Fruit fly (Drosophila melanogaster) whole organism, pupa: Measurements from ENCODE around the gene CG32240.
A peak's percentile ranks its signal among the peaks of the same experiment; 100 is the strongest.

Experiments
- CG10348 ChIP-seq: fragments of 200-800 bp; sonication (Bioruptor generic); IDR thresholded peaks from 2 replicates; pipeline ENCODE4 v1.3.6; 2022; ENCODE audit warnings: missing biosample characterization, missing genetic modification characterization
- CG12605 ChIP-seq: fragments of 200-800 bp; sonication (Bioruptor generic); IDR thresholded peaks from 2 replicates; pipeline ENCODE4 v1.3.6; 2022; ENCODE audit warnings: missing biosample characterization, missing genetic modification characterization
- CG13204 ChIP-seq: fragments of 200-800 bp; sonication (Bioruptor generic); optimal IDR thresholded peaks from 2 replicates; lab custom pipeline; 2018; ENCODE audit warnings: missing biosample characterization, mild to moderate bottlenecking, missing genetic modification characterization, moderate library complexity
- CG14655 ChIP-seq: fragments of 200-800 bp; sonication (Bioruptor generic); optimal IDR thresholded peaks from 3 replicates; lab custom pipeline; 2017; ENCODE audit warnings: mild to moderate bottlenecking, missing biosample characterization, missing genetic modification reagents, missing genetic modification characterization
- CG15710 ChIP-seq: fragments of 200-800 bp; sonication (Bioruptor generic); optimal IDR thresholded peaks from 2 replicates; lab custom pipeline; 2018; ENCODE audit warnings: missing biosample characterization, mild to moderate bottlenecking, missing genetic modification characterization, moderate library complexity
- CG17806 ChIP-seq: fragments of 200-800 bp; sonication (Bioruptor generic); optimal IDR thresholded peaks from 2 replicates; lab custom pipeline; 2018; ENCODE audit warnings: missing biosample characterization, mild to moderate bottlenecking, missing genetic modification characterization, moderate library complexity
- CG32121 ChIP-seq: fragments of 200-800 bp; sonication (Bioruptor generic); IDR thresholded peaks from 2 replicates; pipeline ENCODE4 v1.3.6; 2022; ENCODE audit warnings: missing biosample characterization, missing genetic modification characterization
- CG34367 ChIP-seq: fragments of 200-800 bp; sonication (Bioruptor generic); optimal IDR thresholded peaks from 2 replicates; lab custom pipeline; 2018; ENCODE audit warnings: missing biosample characterization, mild to moderate bottlenecking, missing genetic modification characterization
- CG4496 ChIP-seq: fragments of 200-800 bp; sonication (Bioruptor generic); IDR thresholded peaks from 3 replicates; pipeline ENCODE4 v1.3.6; 2022; ENCODE audit warnings: missing biosample characterization, missing genetic modification characterization
- CG8159 ChIP-seq: fragments of 200-800 bp; sonication (Bioruptor generic); optimal IDR thresholded peaks from 3 replicates; lab custom pipeline; 2018; ENCODE audit warnings: missing biosample characterization, mild to moderate bottlenecking, missing genetic modification characterization, moderate library complexity
- CG8301 ChIP-seq: fragments of 200-800 bp; sonication (Bioruptor generic); optimal IDR thresholded peaks from 2 replicates; lab custom pipeline; 2018; ENCODE audit warnings: missing biosample characterization, mild to moderate bottlenecking, missing genetic modification characterization
- CG9948 ChIP-seq: fragments of 200-800 bp; sonication (Bioruptor generic); optimal IDR thresholded peaks from 2 replicates; lab custom pipeline; 2018; ENCODE audit warnings: missing biosample characterization, mild to moderate bottlenecking, missing genetic modification characterization, moderate library complexity
- D1 ChIP-seq: fragments of 200-800 bp; sonication (Bioruptor generic); optimal IDR thresholded peaks from 2 replicates; lab custom pipeline; 2018; ENCODE audit warnings: missing biosample characterization, mild to moderate bottlenecking, missing genetic modification characterization, moderate library complexity
- EcR ChIP-seq: fragments of 200-800 bp; sonication (Bioruptor generic); optimal IDR thresholded peaks from 3 replicates; lab custom pipeline; 2019; ENCODE audit warnings: missing biosample characterization, missing genetic modification characterization, mild to moderate bottlenecking, moderate library complexity, missing genetic modification reagents
- Ets98B ChIP-seq: fragments of 200-800 bp; sonication (Bioruptor generic); IDR thresholded peaks from 2 replicates; pipeline ENCODE4 v1.3.6; 2022; ENCODE audit warnings: missing biosample characterization, missing genetic modification characterization
- Pif1A ChIP-seq: fragments of 200-800 bp; sonication (Bioruptor generic); optimal IDR thresholded peaks from 3 replicates; lab custom pipeline; 2016; ENCODE audit warnings: missing biosample characterization, missing genetic modification characterization
- Pif1B ChIP-seq: fragments of 200-800 bp; sonication (Bioruptor generic); optimal IDR thresholded peaks from 3 replicates; lab custom pipeline; 2016; ENCODE audit warnings: missing biosample characterization, missing genetic modification characterization
- Snoo ChIP-seq: fragments of 200-800 bp; sonication (Bioruptor generic); optimal IDR thresholded peaks from 3 replicates; lab custom pipeline; 2017; ENCODE audit warnings: missing biosample characterization, mild to moderate bottlenecking, missing genetic modification characterization, inconsistent platforms
- fd96Ca ChIP-seq: fragments of 200-800 bp; sonication (Bioruptor generic); IDR thresholded peaks from 3 replicates; pipeline ENCODE4 v1.3.6; 2022; ENCODE audit warnings: missing biosample characterization, missing genetic modification characterization
- gl ChIP-seq: fragments of 200-800 bp; sonication (Bioruptor generic); optimal IDR thresholded peaks from 2 replicates; lab custom pipeline; 2018; ENCODE audit warnings: missing biosample characterization, mild to moderate bottlenecking, missing genetic modification characterization
- rn ChIP-seq: fragments of 200-800 bp; sonication (Bioruptor generic); IDR thresholded peaks from 2 replicates; pipeline ENCODE4 v1.3.6; 2022; ENCODE audit warnings: missing biosample characterization, missing genetic modification characterization

The CG32240 gene

DNA sequence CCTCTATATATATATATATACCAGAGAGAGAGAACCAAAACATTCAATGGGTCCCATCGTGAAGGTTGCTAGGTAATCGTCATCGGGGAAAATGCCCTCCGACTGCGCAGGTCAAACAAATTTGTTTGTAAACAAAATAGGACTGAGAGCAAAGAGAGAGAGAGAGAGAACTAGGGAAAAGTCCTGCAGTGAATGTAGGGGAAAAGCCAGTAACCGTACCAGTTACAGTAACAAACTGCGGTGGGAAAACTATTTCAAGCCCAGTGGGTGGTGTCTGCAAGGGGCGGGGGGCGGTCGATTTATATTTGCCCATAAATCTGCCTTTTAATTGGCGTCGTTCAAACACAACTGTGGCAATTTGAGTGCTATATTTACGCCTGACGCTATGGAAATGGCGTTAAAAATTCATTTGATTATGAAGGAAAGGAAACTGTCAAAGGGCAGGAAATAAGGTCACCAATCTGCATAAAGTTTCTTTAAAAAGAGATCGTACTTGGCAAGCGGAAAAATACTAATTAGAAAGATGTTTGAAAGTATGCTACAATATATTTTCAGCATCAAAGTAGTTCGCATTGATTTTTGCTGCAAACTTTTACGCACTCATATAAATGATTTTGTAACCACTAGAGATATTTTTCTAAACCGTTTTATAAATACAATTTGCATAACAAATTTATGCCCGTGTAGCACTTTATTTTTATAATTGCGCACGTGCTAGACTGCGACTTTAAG is 28.6 kb upstream of the CG32240 start:
- TF ChIP-seq CG13204 (GFP tag; lab: Kevin White, UChicago) = no peak
- no peak for TF ChIP-seq Pif1B (GFP tag; lab: Kevin White, UChicago)
- TF ChIP-seq CG10348 (GFP tag; lab: Robert Waterston, UW) = no peak
- no peak for TF ChIP-seq CG4496 (GFP tag; lab: Robert Waterston, UW)
- TF ChIP-seq CG17806 (tag; lab: Kevin White, UChicago) = no peak
- no peak for TF ChIP-seq CG14655
- no peak for TF ChIP-seq EcR (GFP tag; lab: Kevin White, UChicago)
- no peak for TF ChIP-seq CG8301
- no peak for TF ChIP-seq Snoo
- no peak for TF ChIP-seq CG32121 (GFP tag; lab: Robert Waterston, UW)
- no peak for TF ChIP-seq CG12605 (GFP tag; lab: Robert Waterston, UW)
- no peak for TF ChIP-seq gl (tag; lab: Kevin White, UChicago)
- TF ChIP-seq Ets98B (GFP tag; lab: Robert Waterston, UW) = no peak
- TF ChIP-seq CG15710 = no peak
- TF ChIP-seq Pif1A (GFP tag; lab: Kevin White, UChicago) = no peak
- no peak for TF ChIP-seq fd96Ca (GFP tag; lab: Robert Waterston, UW)
- TF ChIP-seq D1 (tag; lab: Kevin White, UChicago) = no peak

DNA sequence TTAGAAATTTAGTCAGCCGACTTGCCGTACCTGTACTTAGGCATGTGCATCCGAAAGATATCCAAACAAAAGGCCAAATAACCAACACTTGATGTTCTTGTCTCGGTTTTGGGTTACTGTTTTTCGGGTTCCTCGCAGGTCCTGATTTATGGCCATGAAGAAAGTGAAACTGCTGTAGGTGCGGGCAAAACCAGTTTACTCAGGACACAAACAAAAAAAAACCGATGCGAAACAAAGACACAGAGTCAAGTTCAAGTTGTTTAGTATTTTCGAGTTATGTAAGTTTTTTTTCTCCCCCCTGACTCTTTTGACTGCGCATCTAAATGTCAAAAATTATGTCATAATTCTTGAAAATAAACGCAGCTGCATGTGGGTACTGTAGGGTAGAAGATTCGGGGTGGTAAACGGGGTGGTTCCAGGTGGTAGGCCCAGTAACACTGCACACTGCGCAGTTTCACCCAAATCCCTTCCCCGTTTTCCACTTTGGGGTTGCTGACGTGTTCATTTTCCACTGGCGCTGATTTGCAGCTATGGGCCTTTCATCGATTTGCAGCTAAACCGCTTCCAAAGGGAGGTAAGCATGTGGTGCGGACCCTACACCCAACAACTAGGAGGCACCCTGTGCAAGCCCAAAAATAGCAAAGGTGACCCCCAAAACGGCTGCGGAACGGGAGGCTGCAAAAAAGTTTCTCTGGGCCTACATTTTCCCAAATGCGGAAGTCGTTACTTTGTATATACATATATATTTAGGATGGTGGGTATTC is 27.9 kb upstream of the CG32240 start:
- TF ChIP-seq EcR (GFP tag; lab: Kevin White, UChicago) = no peak
- TF ChIP-seq CG4496 (GFP tag; lab: Robert Waterston, UW) = no peak

DNA sequence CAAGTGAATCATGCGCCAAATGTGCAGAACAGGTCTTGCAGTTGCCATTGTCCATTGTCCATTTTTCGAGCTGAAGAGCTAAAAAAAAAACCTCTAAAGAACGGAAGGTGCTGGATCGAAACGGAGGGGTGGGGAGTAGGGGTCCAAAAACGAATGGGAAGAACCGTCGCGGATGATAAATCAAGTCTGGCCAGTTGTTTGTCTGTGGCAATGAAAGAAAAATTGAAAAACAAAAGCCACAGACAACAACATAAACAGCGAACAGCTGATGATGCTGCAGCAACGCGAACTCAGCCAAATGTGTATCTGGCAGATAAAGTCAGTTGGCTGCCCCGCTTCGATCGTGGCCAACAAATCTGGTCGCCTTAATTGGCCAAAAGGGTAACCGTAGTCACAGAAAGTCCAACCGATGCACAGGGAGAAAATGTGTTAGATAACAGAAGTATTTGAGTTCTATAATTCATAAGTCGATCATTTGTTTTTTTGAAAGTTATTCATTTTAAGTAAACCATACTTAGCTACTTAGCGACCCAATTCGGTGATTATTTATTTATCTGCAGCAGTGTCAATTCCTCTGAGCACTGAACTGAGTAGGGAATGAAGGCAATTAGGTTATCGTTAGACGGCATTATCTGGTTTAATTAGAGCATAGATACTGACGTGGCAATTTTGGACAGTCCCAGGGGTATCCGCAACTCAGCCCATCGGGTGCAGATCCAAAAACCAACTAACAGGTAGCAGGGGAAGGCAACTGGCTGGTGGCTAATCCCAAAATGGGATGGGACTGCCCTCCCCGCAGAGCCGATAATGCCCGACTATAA is 27.1 kb upstream of the CG32240 start:
- TF ChIP-seq CG8159 (tag; lab: Kevin White, UChicago) (peak; percentile 25), CG4496 (GFP tag; lab: Robert Waterston, UW) (peak; percentile 26; the same call in 1 of the 3 replicates), rn (GFP tag; lab: Robert Waterston, UW) (no peak), EcR (GFP tag; lab: Kevin White, UChicago) (peak; percentile 61), Snoo (peak; percentile 44), CG32121 (GFP tag; lab: Robert Waterston, UW) (no peak), CG13204 (GFP tag; lab: Kevin White, UChicago) (peak; percentile 7), CG12605 (GFP tag; lab: Robert Waterston, UW) (no peak)

DNA sequence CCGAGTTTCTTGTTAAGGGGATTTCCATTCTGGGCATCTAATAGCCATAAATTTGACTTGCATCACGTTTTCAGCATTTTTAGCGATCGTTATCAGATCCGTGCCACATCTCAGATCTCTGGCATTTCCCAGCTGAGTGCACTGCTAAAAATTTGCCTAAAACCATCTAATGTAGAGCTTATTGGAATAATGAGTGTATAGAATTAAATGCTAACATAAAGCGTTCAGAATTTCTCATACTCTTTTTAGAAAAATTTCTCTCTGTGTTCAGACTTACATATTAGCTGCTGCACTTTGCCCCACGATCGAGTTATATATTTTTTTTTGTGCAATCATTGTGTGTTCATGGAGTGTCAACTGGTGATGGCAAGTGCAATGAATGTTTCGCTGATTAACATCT is 26.3 kb upstream of the CG32240 start:
- TF ChIP-seq CG32121 (GFP tag; lab: Robert Waterston, UW) = peak; percentile 37
- peak; percentile 39 for TF ChIP-seq CG15710
- peak; percentile 29 for TF ChIP-seq CG34367 (tag; lab: Kevin White, UChicago)
- peak; percentile 60 for TF ChIP-seq CG8301
- TF ChIP-seq Pif1B (GFP tag; lab: Kevin White, UChicago) = peak; percentile 30
- TF ChIP-seq CG17806 (tag; lab: Kevin White, UChicago) = peak; percentile 21
- no peak for TF ChIP-seq Snoo
- peak; percentile 45 for TF ChIP-seq CG8159 (tag; lab: Kevin White, UChicago)
- TF ChIP-seq CG13204 (GFP tag; lab: Kevin White, UChicago) = no peak
- TF ChIP-seq CG9948 (tag; lab: Kevin White, UChicago) = peak; percentile 21
- no peak for TF ChIP-seq D1 (tag; lab: Kevin White, UChicago)
- 0 out of 3 replicates have a peak, but pooled peaks have one; percentile 46 for TF ChIP-seq fd96Ca (GFP tag; lab: Robert Waterston, UW)
- peak; percentile 71 for TF ChIP-seq Ets98B (GFP tag; lab: Robert Waterston, UW)
- TF ChIP-seq CG10348 (GFP tag; lab: Robert Waterston, UW) = no peak
- no peak for TF ChIP-seq rn (GFP tag; lab: Robert Waterston, UW)
- TF ChIP-seq CG12605 (GFP tag; lab: Robert Waterston, UW) = peak; percentile 60
- peak; percentile 74; the same call in 2 of the 3 replicates for TF ChIP-seq CG4496 (GFP tag; lab: Robert Waterston, UW)
- TF ChIP-seq Pif1A (GFP tag; lab: Kevin White, UChicago) = peak; percentile 54
- TF ChIP-seq CG14655 = peak; percentile 75
- no peak for TF ChIP-seq gl (tag; lab: Kevin White, UChicago)
- TF ChIP-seq EcR (GFP tag; lab: Kevin White, UChicago) = no peak

DNA sequence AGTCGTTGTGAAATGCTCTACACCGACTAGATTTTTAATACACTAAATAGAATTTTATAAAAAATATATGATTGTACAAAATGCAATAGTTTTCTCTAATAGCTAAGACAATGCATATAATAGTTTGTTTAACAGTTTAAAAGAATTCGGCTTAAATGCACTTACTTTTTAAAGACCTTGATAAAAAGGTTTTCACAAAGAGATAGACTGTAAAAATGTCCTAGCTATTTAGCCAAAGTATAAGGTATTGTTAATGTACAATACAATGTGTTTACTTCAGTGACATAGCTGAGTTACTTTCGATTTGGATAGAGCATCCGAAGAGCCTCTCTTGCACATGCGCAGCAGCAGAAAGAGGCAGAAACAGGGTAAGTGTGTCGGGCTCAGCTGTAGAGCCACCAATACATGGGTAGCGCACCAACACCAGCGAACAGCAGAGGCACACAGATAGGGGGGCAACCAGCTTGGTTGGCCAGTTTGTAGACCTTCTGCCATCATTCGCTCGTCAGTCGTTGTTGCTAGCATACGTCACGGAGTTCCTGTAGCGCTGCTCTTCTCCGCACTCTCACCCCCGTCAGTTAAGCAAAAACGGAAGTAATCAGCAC is 25.3 kb upstream of the CG32240 start, which contains the start of gene TP53INP:
Gene TP53INP, plus strand, starts transcription at position 291 of the 605 bp plus-strand sequence.
- TF ChIP-seq CG8301 = peak; percentile 89
- TF ChIP-seq CG4496 (GFP tag; lab: Robert Waterston, UW) = peak; percentile 57; the same call in 2 of the 3 replicates
- peak; percentile 51 for TF ChIP-seq CG13204 (GFP tag; lab: Kevin White, UChicago)
- peak; percentile 41; the same call in 1 of the 2 replicates for TF ChIP-seq CG10348 (GFP tag; lab: Robert Waterston, UW)
- peak; percentile 65 for TF ChIP-seq D1 (tag; lab: Kevin White, UChicago)
- TF ChIP-seq rn (GFP tag; lab: Robert Waterston, UW) = no peak
- TF ChIP-seq CG14655 = peak; percentile 93
- TF ChIP-seq CG12605 (GFP tag; lab: Robert Waterston, UW) = no peak
- peak; percentile 82 for TF ChIP-seq CG17806 (tag; lab: Kevin White, UChicago)
- no peak; the same call in 1 of the 2 replicates for TF ChIP-seq Ets98B (GFP tag; lab: Robert Waterston, UW)
- peak; percentile 83 for TF ChIP-seq Pif1A (GFP tag; lab: Kevin White, UChicago)
- TF ChIP-seq CG8159 (tag; lab: Kevin White, UChicago) = peak; percentile 94
- peak; percentile 53 for TF ChIP-seq EcR (GFP tag; lab: Kevin White, UChicago)
- peak; percentile 85 for TF ChIP-seq Snoo
- peak; percentile 84 for TF ChIP-seq CG34367 (tag; lab: Kevin White, UChicago)
- TF ChIP-seq CG9948 (tag; lab: Kevin White, UChicago) = peak; percentile 85
- TF ChIP-seq CG15710 = peak; percentile 91
- peak; percentile 47; the same call in 2 of the 3 replicates for TF ChIP-seq fd96Ca (GFP tag; lab: Robert Waterston, UW)
- TF ChIP-seq Pif1B (GFP tag; lab: Kevin White, UChicago) = peak; percentile 83
- TF ChIP-seq CG32121 (GFP tag; lab: Robert Waterston, UW) = peak; percentile 56
- peak; percentile 60 for TF ChIP-seq gl (tag; lab: Kevin White, UChicago)
